Worm (Caenorhabditis elegans) whole organism, L3 larva: ENCODE measurements around the gene din-1.
A peak's percentile ranks its signal among the peaks of the same experiment; 100 is the strongest.

ENCODE experiments used
- R02D3.7 ChIP-seq: fragments of 150-350 bp; optimal IDR thresholded peaks from 2 replicates; lab custom pipeline; 2014; ENCODE audit warnings: missing biosample characterization, missing genetic modification characterization
- ZK546.5 ChIP-seq: sonication (generic microtip); optimal IDR thresholded peaks from 2 replicates; lab custom pipeline; 2017; ENCODE audit warnings: missing biosample characterization, missing genetic modification characterization
- aly-2 ChIP-seq: fragments of 150-350 bp; optimal IDR thresholded peaks from 2 replicates; lab custom pipeline; 2014; ENCODE audit warnings: missing biosample characterization, missing genetic modification characterization
- ama-1 ChIP-seq: fragments of 150-350 bp; optimal IDR thresholded peaks from 2 replicates; lab custom pipeline; 2018
- ceh-28 ChIP-seq: fragments of 150-350 bp; optimal IDR thresholded peaks from 2 replicates; lab custom pipeline; 2014; ENCODE audit warnings: missing biosample characterization, missing genetic modification reagents, missing genetic modification characterization
- ceh-82 ChIP-seq: fragments of 150-350 bp; optimal IDR thresholded peaks from 2 replicates; lab custom pipeline; 2014; ENCODE audit warnings: missing biosample characterization, missing genetic modification characterization
- egl-27 ChIP-seq: sonication (generic microtip); optimal IDR thresholded peaks from 4 replicates; lab custom pipeline; 2017; ENCODE audit warnings: missing biosample characterization, missing genetic modification reagents, missing genetic modification characterization
- egl-5 ChIP-seq: fragments of 150-350 bp; optimal IDR thresholded peaks from 2 replicates; lab custom pipeline; 2017; ENCODE audit warnings: missing biosample characterization, missing genetic modification reagents, missing genetic modification characterization, inconsistent platforms
- elt-1 ChIP-seq: fragments of 150-350 bp; optimal IDR thresholded peaks from 2 replicates; lab custom pipeline; 2014; ENCODE audit warnings: missing biosample characterization, missing genetic modification characterization
- elt-2 ChIP-seq: sonication (generic microtip); optimal IDR thresholded peaks from 2 replicates; lab custom pipeline; 2016; ENCODE audit warnings: missing genetic modification reagents, mild to moderate bottlenecking, missing genetic modification characterization, missing compliant biosample characterization
- elt-3 ChIP-seq, 3 experiments: fragments of 150-350 bp in 1 of 3; sonication (generic microtip) in 2 of 3; optimal IDR thresholded peaks; 2 replicates in 2 of 3; 4 replicates in 1 of 3; lab custom pipeline; 2014 to 2017; ENCODE audit warnings: missing biosample characterization in 3 of 3, missing genetic modification characterization in 3 of 3
- eor-1 ChIP-seq, 2 experiments: fragments of 150-350 bp; optimal IDR thresholded peaks; 2 replicates each; lab custom pipeline; 2014 to 2018; ENCODE audit warnings: missing biosample characterization in 2 of 2, missing genetic modification characterization in 2 of 2
- fos-1 ChIP-seq: fragments of 150-350 bp; optimal IDR thresholded peaks from 2 replicates; lab custom pipeline; 2014; ENCODE audit warnings: missing biosample characterization, missing genetic modification characterization
- hmg-11 ChIP-seq: sonication (generic microtip); optimal IDR thresholded peaks from 2 replicates; lab custom pipeline; 2016; ENCODE audit warnings: missing genetic modification characterization, missing compliant biosample characterization
- jun-1 ChIP-seq: fragments of 150-350 bp; optimal IDR thresholded peaks from 2 replicates; lab custom pipeline; 2014; ENCODE audit warnings: missing biosample characterization, missing genetic modification reagents, missing genetic modification characterization
- lin-15B ChIP-seq: fragments of 150-350 bp; optimal IDR thresholded peaks from 2 replicates; lab custom pipeline; 2014; ENCODE audit warnings: missing biosample characterization, missing genetic modification characterization
- lin-39 ChIP-seq: fragments of 150-350 bp; optimal IDR thresholded peaks from 2 replicates; lab custom pipeline; 2018; ENCODE audit warnings: missing biosample characterization, missing genetic modification reagents, missing genetic modification characterization
- lsy-12 ChIP-seq: sonication (generic microtip); optimal IDR thresholded peaks from 2 replicates; lab custom pipeline; 2016; ENCODE audit warnings: mild to moderate bottlenecking, missing genetic modification characterization, missing compliant biosample characterization
- mdl-1 ChIP-seq: fragments of 150-350 bp; optimal IDR thresholded peaks from 2 replicates; lab custom pipeline; 2014; ENCODE audit warnings: missing biosample characterization, missing genetic modification characterization
- mml-1 ChIP-seq: fragments of 150-350 bp; sonication (generic microtip); optimal IDR thresholded peaks from 3 replicates; lab custom pipeline; 2014; ENCODE audit warnings: missing biosample characterization, missing genetic modification characterization
- nfya-1 ChIP-seq: sonication (generic microtip); optimal IDR thresholded peaks from 2 replicates; lab custom pipeline; 2017; ENCODE audit warnings: missing genetic modification characterization, mild to moderate bottlenecking, missing compliant biosample characterization, antibody characterized with exemption, moderate library complexity; ENCODE audit not compliant: insufficient read depth
- nhr-11 ChIP-seq: fragments of 150-350 bp; optimal IDR thresholded peaks from 2 replicates; lab custom pipeline; 2014; ENCODE audit warnings: missing biosample characterization, missing genetic modification characterization
- nhr-12 ChIP-seq: fragments of 150-350 bp; optimal IDR thresholded peaks from 2 replicates; lab custom pipeline; 2014; ENCODE audit warnings: missing biosample characterization, missing genetic modification characterization
- nhr-23 ChIP-seq: fragments of 150-350 bp; optimal IDR thresholded peaks from 2 replicates; lab custom pipeline; 2014; ENCODE audit warnings: missing biosample characterization, missing genetic modification reagents, missing genetic modification characterization
- nhr-237 ChIP-seq: fragments of 150-350 bp; optimal IDR thresholded peaks from 2 replicates; lab custom pipeline; 2014; ENCODE audit warnings: missing biosample characterization, missing genetic modification characterization
- nhr-25 ChIP-seq: sonication (generic microtip); optimal IDR thresholded peaks from 2 replicates; lab custom pipeline; 2017; ENCODE audit warnings: missing biosample characterization, missing genetic modification characterization
- nhr-28 ChIP-seq: fragments of 150-350 bp; optimal IDR thresholded peaks from 2 replicates; lab custom pipeline; 2014; ENCODE audit warnings: missing biosample characterization, missing genetic modification characterization
- nhr-43 ChIP-seq: sonication (generic microtip); optimal IDR thresholded peaks from 2 replicates; lab custom pipeline; 2016; ENCODE audit warnings: mild to moderate bottlenecking, missing genetic modification characterization, missing compliant biosample characterization; ENCODE audit not compliant: poor library complexity, severe bottlenecking
- nhr-67 ChIP-seq: fragments of 150-350 bp; optimal IDR thresholded peaks from 2 replicates; lab custom pipeline; 2014; ENCODE audit warnings: missing biosample characterization, missing genetic modification characterization
- nhr-76 ChIP-seq: fragments of 150-350 bp; sonication (generic microtip); optimal IDR thresholded peaks from 5 replicates; lab custom pipeline; 2014; ENCODE audit warnings: missing biosample characterization, missing genetic modification characterization
- nhr-77 ChIP-seq: fragments of 150-350 bp; optimal IDR thresholded peaks from 2 replicates; lab custom pipeline; 2014; ENCODE audit warnings: missing biosample characterization, missing genetic modification characterization
- pha-4 ChIP-seq: fragments of 150-350 bp; optimal IDR thresholded peaks from 2 replicates; lab custom pipeline; 2014; ENCODE audit warnings: missing biosample characterization, missing genetic modification reagents, missing genetic modification characterization
- pqm-1 ChIP-seq: fragments of 150-350 bp; optimal IDR thresholded peaks from 2 replicates; lab custom pipeline; 2017; ENCODE audit warnings: missing biosample characterization, missing genetic modification characterization, inconsistent platforms
- snpc-4 ChIP-seq: fragments of 150-350 bp; optimal IDR thresholded peaks from 2 replicates; lab custom pipeline; 2014; ENCODE audit warnings: missing biosample characterization, missing genetic modification characterization
- tbx-2 ChIP-seq: sonication (generic microtip); optimal IDR thresholded peaks from 2 replicates; lab custom pipeline; 2016; ENCODE audit warnings: mild to moderate bottlenecking, missing genetic modification characterization, missing compliant biosample characterization
- unc-39 ChIP-seq: sonication (generic microtip); optimal IDR thresholded peaks from 4 replicates; lab custom pipeline; 2017; ENCODE audit warnings: missing biosample characterization, missing genetic modification characterization
- unc-62 ChIP-seq: fragments of 150-350 bp; sonication (generic microtip); optimal IDR thresholded peaks from 4 replicates; lab custom pipeline; 2014; ENCODE audit warnings: missing biosample characterization, missing genetic modification reagents, missing genetic modification characterization
- zag-1 ChIP-seq: fragments of 150-350 bp; optimal IDR thresholded peaks from 2 replicates; lab custom pipeline; 2014; ENCODE audit warnings: missing biosample characterization, missing genetic modification characterization
- ztf-4 ChIP-seq: fragments of 150-350 bp; optimal IDR thresholded peaks from 2 replicates; lab custom pipeline; 2014; ENCODE audit warnings: missing biosample characterization, missing genetic modification characterization

din-1 gene

DNA sequence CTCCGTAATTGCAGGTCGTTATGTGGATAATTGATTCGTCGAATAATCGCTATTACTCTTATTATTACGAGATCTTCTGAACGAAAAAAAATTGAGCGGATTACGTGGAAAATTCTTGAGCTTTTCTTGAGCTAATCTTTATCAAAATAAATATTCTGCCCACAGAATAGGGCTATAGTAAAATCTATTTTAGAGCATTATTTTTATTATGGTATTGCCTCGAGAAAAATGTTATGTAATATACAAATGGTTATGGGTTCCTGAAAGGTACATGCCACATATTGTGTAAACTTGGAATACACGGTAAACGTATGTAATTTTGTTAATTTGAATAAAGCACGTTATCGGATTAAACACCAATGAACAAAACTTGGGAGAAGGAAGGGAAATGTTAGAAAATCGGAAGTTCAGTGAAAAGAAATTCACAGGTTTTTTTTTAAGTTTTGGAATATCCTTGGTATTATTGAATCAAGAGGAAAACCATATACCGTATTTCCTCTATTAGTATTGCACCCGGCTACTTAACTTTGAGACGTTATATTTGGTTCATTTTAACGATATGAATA lies 3.9 kb upstream of the din-1 start (continued):
- no peak for TF ChIP-seq nhr-28
- no peak for TF ChIP-seq elt-3 (tag; optimal IDR thresholded peaks at IDR 0.05; lab: Kevin White, UChicago)
- peak; percentile 2 for TF ChIP-seq ama-1 (lab: Kevin White, UChicago)
- peak; percentile 54 for TF ChIP-seq aly-2 (tag; lab: Kevin White, UChicago)
- no peak for TF ChIP-seq zag-1
- no peak for TF ChIP-seq nfya-1 (tag; lab: Kevin White, UChicago)
- TF ChIP-seq nhr-43 (tag; lab: Kevin White, UChicago), result peak; percentile 72
- TF ChIP-seq ceh-28 (tag; lab: Kevin White, UChicago), result peak; percentile 29

DNA sequence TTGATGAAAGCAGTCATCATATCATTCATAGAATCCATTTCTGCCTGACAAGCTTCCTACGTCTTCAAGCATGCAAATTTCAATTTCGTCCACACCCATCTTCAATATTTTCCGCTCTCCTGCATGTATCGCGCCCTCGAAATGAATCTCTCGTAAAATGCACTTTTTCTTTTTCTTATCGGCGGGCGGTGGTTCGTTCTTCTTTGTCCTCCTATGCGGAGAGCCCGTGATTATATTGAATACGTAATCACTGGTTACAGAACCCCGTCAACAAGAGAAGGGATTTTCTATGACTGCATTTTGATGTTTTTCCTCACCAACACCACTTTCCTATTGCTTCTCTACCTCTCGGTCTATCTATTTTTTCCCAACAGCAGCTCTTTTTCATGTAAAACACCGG lies 3.2 kb upstream of the din-1 start:
- peak; percentile 6 for TF ChIP-seq nfya-1 (tag; lab: Kevin White, UChicago)
- peak; percentile 90 for TF ChIP-seq ama-1 (lab: Kevin White, UChicago)
- peak; percentile 59 for TF ChIP-seq nhr-43 (tag; lab: Kevin White, UChicago)
- TF ChIP-seq nhr-76, result no peak
- TF ChIP-seq nhr-25 (tag; lab: Kevin White, UChicago), result no peak
- TF ChIP-seq pha-4, result no peak
- peak; percentile 17 for TF ChIP-seq elt-2 (tag; lab: Kevin White, UChicago)
- TF ChIP-seq lsy-12 (tag; lab: Kevin White, UChicago), result peak; percentile 12
- TF ChIP-seq, all 47 proteins: peak for 5

DNA sequence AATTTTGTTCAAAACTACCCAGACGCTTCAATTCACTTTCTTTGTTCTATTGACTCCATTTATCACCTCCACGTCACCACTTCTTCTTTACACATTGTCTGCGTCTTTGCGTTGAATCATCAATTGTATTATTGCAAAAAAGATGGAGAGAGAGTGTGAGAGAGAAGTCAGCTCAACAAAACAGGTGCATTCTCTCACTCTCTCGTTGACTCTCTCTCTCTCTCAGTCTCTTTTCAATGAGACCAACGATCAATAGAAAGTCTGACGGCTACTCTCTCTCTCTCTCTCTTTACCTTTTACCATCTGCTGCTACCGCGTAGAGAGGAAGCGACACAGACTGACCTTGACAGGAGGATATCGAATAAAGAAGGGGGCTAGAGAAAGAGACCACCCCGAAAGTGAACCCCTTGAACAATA lies 2.3 kb upstream of the din-1 start:
- no peak for TF ChIP-seq ZK546.5 (tag; lab: Kevin White, UChicago)
- TF ChIP-seq nfya-1 (tag; lab: Kevin White, UChicago), result peak; percentile 85
- peak; percentile 83 for TF ChIP-seq unc-62
- peak; percentile 61 for TF ChIP-seq tbx-2 (tag; lab: Kevin White, UChicago)
- TF ChIP-seq lin-39 (tag; lab: Kevin White, UChicago), result peak; percentile 78
- no peak for TF ChIP-seq nhr-67 (tag; lab: Kevin White, UChicago)
- TF ChIP-seq snpc-4 (tag; lab: Kevin White, UChicago), result no peak
- peak; percentile 35 for TF ChIP-seq elt-1 (tag; lab: Kevin White, UChicago)
- no peak for TF ChIP-seq mdl-1 (tag; lab: Kevin White, UChicago)
- peak; percentile 56 for TF ChIP-seq ceh-82 (tag; lab: Kevin White, UChicago)
- TF ChIP-seq nhr-25 (tag; lab: Kevin White, UChicago), result peak; percentile 98
- peak; percentile 85 for TF ChIP-seq pqm-1 (tag; lab: Kevin White, UChicago)
- peak; percentile 41 for TF ChIP-seq unc-39
- peak; percentile 20 for TF ChIP-seq hmg-11 (tag; lab: Kevin White, UChicago)
- peak; percentile 76 for TF ChIP-seq fos-1 (tag; lab: Kevin White, UChicago)
- peak; percentile 71 for TF ChIP-seq R02D3.7 (tag; lab: Kevin White, UChicago)
- TF ChIP-seq lin-15B, result peak; percentile 43
- peak; percentile 92 for TF ChIP-seq jun-1 (tag; lab: Kevin White, UChicago)
- TF ChIP-seq nhr-23, result peak; percentile 92
- TF ChIP-seq pha-4, result peak; percentile 98
- peak; percentile 88 for TF ChIP-seq nhr-11 (tag; lab: Kevin White, UChicago)
- no peak for TF ChIP-seq mml-1
- no peak for TF ChIP-seq nhr-12
- TF ChIP-seq nhr-43 (tag; lab: Kevin White, UChicago), result peak; percentile 76
- TF ChIP-seq ztf-4, result no peak
- TF ChIP-seq ama-1 (lab: Kevin White, UChicago), result peak; percentile 97
- peak in 1 of 3 experiments; percentile 88 for TF ChIP-seq elt-3 (tag; optimal IDR thresholded peaks at IDR 0.05; lab: Kevin White, UChicago)
- peak; percentile 38 for TF ChIP-seq elt-2 (tag; lab: Kevin White, UChicago)
- no peak for TF ChIP-seq nhr-237 (tag; lab: Kevin White, UChicago)
- TF ChIP-seq ceh-28 (tag; lab: Kevin White, UChicago), result peak; percentile 91
- TF ChIP-seq egl-5 (tag; lab: Kevin White, UChicago), result no peak
- TF ChIP-seq eor-1 (tag; optimal IDR thresholded peaks at IDR 0.05; lab: Kevin White, UChicago), result no peak
- TF ChIP-seq egl-27, result peak; percentile 88
- TF ChIP-seq lsy-12 (tag; lab: Kevin White, UChicago), result peak; percentile 80
- peak; percentile 65 for TF ChIP-seq nhr-77
